Worm (Caenorhabditis elegans): ENCODE results near the gene unc-76.

DNA sequence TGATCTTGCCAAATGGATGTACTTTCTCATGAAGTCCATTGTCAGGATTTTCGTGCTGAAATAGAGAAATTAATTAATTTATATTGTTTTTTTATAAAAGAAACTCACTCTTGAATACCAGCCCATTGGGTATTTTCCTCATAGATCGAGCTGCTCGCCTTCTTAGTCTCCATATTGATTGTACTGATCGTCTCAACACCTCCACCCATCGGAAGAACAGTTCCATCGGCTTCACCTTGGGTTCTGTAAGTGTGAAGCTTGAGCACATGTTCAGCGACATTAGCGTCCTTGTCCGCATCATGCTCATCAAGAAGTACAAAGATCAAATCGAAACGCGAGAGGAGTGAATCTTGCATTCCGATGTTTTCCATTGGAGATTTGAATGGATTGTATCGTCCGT, 13.8 kb upstream of the unc-76 start:
- TF ChIP-seq ceh-36 (tag; optimal IDR thresholded peaks at IDR 0.05) (no peak), ama-1 (optimal IDR thresholded peaks at IDR 0.05) (no peak), B0310.2 (tag; optimal IDR thresholded peaks at IDR 0.05) (no peak), tra-4 (tag; optimal IDR thresholded peaks at IDR 0.05) (no peak), scrt-1 (GFP tag; IDR thresholded peaks at IDR 0.05) (no peak), F13C5.2 (tag; optimal IDR thresholded peaks at IDR 0.05) (no peak), ceh-13 (GFP tag; optimal IDR thresholded peaks at IDR 0.05) (no peak), ets-7 (tag; optimal IDR thresholded peaks at IDR 0.05) (no peak), hnd-1 (tag; optimal IDR thresholded peaks at IDR 0.05) (no peak), tbx-37 (GFP tag; conservative IDR thresholded peaks at IDR 0.05) (no peak), tbx-11 (GFP tag; IDR thresholded peaks at IDR 0.05) (no peak)

All from whole organism, early embryonic.